Fruit fly (Drosophila melanogaster): Measurements from ENCODE around the gene Rpt5.

Gene Rpt5

DNA sequence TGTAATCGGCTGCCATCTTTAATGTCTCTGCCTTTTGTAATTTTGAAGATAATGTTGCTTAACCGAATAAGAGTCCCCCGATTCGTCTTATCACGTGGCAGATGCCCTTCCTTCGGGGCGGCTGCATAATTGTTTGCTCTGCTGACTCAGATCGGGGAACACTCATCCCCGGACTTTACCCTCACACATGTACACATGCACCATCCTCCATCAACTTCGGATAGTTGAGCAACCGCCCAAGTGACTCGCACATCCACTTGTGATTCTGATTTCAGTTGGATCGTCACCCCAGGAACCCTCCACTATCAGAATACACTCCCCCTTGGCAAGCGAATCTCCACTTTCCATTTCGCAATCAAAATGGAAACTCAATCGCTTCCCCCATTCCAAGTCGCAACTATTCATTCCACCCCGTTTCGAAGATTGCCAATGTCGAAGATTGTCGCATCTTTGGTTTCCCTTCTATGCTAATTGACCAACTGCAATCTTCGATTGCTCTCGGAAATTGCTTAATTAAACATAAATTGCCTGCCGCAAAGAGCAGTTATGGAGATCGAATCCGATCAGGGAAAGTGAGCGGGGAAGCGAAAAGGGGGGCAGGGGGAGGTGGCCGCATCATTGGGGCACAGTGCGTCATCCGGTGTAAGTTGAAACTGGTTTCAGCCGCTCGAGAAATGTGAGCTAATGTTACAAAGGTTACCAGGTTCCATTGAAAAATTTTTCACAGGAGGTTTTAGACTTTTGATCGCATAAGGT, 32.4 kb downstream of the Rpt5 start:
- TF ChIP-seq CG8478 (optimal IDR thresholded peaks at IDR 0.05) (no peak), CTCF (optimal IDR thresholded peaks at IDR 0.05) (no peak)

DNA sequence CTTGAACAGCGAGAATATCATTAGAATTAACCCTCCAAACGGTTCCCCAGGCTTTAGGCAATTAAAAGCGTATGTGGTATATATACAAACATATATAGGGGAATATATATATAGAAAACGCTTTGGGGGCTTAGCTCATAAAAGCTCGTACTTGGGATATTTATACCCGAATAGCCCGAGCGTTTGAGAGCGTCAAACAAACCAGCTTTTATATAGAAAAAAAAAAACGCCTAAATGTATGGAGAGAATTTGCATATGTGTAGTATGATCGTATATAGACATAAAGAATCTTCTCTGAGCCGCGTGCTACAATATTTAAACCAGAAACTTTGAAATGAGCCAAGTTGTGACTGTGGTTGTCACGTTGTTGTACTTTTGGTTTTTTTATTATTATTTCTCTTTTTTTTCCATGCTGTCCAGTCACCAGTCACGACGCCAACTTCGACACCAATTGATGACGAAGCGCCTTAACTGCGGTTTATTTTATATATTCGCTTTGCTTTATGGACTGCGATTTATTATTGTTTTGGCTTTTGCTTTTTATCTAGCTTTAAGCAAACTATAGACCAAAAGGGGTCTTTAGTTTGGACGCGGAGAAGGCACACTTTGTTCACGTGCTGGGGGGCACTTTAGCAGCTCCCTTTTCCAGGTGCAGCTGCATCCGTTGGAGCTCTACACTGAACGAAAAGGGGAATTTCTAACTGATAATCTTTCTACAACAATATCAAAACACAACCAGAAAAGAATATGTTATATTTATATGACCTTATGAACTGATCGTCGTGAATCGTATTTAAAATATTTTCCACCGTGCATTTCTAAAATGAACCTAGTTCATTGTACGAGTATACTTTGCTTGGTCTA, 34.3 kb downstream of the Rpt5 start:
- no peak for TF ChIP-seq CTCF (optimal IDR thresholded peaks at IDR 0.05)
- TF ChIP-seq CG8478 (optimal IDR thresholded peaks at IDR 0.05) = no peak

DNA sequence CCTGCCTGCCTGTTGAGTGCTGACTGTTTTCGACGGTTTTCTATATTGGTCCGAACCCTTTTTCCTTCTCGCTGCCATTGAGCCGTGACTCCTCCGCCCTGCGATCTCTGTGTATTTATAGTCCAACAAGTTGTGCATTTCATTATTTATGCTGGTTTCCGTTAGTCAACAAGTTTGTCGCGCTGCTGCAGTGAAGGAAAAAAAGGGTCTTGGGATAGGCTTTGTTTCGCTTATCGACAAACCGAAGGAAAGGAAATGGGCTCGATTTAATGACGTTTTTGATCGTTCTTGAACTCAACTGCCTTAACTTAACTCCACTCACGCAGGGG, 34.9 kb downstream of the Rpt5 start:
- TF ChIP-seq CG8478 (optimal IDR thresholded peaks at IDR 0.05) (no peak), CTCF (optimal IDR thresholded peaks at IDR 0.05) (no peak)

DNA sequence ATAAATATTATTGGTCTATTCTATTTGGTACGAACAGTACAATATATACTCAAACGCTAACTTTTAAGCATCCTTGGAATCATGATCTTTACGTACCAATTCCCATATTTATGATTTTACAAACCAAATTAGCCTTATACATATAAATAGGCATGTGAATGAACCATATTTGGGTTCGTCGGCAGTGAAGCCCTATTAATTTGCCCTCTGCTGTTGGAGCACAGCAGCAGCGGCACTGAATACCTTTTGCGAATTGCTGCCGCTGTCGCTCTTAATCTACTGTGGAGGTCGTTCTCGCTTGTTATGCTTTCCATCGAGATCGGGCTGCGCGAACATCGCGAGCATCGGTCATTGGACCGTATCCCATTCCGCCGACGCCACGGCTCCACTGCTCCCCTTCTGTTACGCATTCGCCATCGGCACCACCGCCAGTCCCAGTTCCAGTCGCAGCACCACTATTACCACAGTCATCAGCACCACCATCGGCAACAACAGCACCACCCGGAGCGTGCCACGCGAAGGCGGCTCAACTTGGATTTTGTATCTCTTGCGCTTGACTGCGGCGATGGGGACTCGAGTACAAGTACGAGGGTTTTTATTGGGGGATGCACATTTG, 35.8 kb downstream of the Rpt5 start:
- TF ChIP-seq CG8478 (optimal IDR thresholded peaks at IDR 0.05) (no peak), CTCF (optimal IDR thresholded peaks at IDR 0.05) (no peak)

DNA sequence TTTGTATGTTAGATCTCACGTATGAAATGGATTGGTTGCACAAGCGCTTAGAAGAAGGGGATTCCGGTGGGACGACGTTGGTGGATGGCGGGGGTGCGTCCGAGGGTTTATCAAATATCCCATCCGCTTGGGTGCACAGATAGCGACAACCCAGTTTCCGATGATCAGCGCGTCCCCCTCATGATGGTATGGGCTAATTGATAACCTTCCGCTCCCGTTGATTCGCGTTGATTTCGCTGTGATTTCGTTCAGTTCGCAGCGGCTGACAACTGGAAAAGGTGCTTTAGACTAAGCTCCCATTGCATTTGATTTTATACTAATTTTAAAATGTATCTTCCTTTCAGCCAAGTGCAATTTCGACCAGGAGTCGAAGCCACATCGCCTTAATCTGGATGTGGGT, 36.9 kb downstream of the Rpt5 start:
- TF ChIP-seq CG8478 (optimal IDR thresholded peaks at IDR 0.05) (no peak), CTCF (optimal IDR thresholded peaks at IDR 0.05) (no peak)

DNA sequence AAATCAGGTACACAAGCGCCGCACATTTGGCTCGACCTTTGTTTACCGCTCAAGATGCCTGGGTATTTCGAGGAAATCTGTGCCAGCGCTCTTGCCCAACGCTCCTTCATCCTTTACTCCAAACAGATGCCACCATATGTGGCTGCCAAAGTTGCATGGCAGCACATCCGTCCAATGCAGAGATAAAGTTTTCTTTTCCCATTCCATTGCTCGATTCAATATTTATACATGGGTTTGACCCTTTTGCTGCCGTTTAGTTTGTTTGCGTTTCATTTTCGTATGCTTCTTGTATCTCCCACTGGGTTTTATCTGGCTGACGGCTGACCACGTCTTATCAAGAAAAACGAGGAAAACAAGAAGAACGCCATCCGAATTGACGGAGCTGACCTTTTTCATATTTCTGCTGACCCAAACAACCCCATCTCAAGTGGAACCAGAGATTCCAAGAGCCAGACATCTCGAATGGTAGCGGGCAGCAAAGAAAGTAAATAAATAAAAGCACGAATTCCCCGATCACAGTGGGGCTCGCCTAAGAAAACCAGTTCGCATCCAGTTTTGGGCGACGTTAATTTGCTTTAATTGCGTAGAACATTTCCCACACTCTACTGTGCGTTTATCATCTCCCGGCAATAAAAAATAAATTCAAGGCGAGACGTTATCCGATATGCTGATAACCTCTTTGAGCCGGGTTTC, 38.0 kb downstream of the Rpt5 start:
- no peak for TF ChIP-seq CG8478 (optimal IDR thresholded peaks at IDR 0.05)
- TF ChIP-seq CTCF (optimal IDR thresholded peaks at IDR 0.05) = no peak

DNA sequence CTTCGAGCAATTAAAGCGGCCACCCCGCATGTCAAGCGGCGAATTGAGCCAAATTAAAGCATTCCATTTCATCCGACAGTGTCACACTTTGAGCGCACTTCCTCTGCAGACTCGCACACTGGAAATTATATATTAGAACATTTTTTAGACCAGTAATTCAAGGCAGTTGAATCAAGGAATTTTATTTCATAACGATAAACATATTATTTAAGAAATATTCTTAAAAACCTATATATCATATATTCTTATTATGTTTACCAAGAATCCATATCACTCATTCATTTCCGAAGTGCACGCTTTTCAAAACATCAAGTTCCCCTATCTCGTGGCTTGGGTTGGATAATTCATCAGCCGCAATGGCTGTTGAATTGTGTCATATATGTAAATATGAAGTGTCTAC, 38.8 kb downstream of the Rpt5 start:
- no peak for TF ChIP-seq CTCF (optimal IDR thresholded peaks at IDR 0.05)
- no peak for TF ChIP-seq CG8478 (optimal IDR thresholded peaks at IDR 0.05)

DNA sequence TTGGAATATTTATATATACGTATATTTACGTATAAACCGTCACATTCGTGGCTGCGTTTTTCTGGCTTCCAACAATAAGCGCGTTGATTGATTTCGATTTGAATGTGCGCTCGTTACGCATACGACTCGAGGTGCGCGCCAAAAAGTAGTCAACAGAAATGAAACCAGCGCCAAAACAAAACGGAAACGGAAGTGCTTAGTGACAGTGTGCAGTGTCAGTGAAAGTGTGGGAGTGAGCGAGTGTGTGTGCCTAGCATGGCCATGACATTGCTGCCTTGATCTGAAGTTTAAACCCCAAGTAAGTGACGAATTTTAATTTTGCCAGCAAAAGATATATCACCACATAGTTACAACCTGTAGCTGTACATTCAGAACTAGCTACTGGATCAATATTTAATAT, 51.0 kb downstream of the Rpt5 start, which contains the start of gene CG34355:
Gene CG34355, plus strand, starts transcription at position 192 of the 400 bp plus-strand sequence.
- no peak for TF ChIP-seq CG8478 (optimal IDR thresholded peaks at IDR 0.05)
- TF ChIP-seq CTCF (optimal IDR thresholded peaks at IDR 0.05) = no peak

All from S2 (cell line).